Fruit fly (Drosophila melanogaster) whole organism, embryonic: ENCODE measurements around the gene Jarid2.
A peak's percentile ranks its signal among the peaks of the same experiment; 100 is the strongest.

Source experiments
- Aef1 ChIP-seq: fragments of 200-800 bp; sonication (Bioruptor generic); IDR thresholded peaks from 3 replicates; pipeline ENCODE4 v1.3.6; 2022; ENCODE audit warnings: missing biosample characterization, missing genetic modification characterization
- BtbVII ChIP-seq: fragments of 200-800 bp; sonication (Bioruptor generic); optimal IDR thresholded peaks from 3 replicates; lab custom pipeline; 2017; ENCODE audit warnings: missing biosample characterization, mild to moderate bottlenecking, missing genetic modification characterization
- CG10147 ChIP-seq: fragments of 200-800 bp; sonication (Bioruptor generic); optimal IDR thresholded peaks from 2 replicates; lab custom pipeline; 2019; ENCODE audit warnings: missing biosample characterization, mild to moderate bottlenecking, missing genetic modification characterization, moderate library complexity
- CG10654 ChIP-seq: fragments of 200-800 bp; sonication (Bioruptor generic); optimal IDR thresholded peaks from 2 replicates; lab custom pipeline; 2016; ENCODE audit warnings: missing biosample characterization, missing genetic modification characterization
- CG12942 ChIP-seq: fragments of 200-800 bp; sonication (Bioruptor generic); optimal IDR thresholded peaks from 3 replicates; lab custom pipeline; 2016; ENCODE audit warnings: missing biosample characterization, missing genetic modification characterization
- CG13123 ChIP-seq: fragments of 200-800 bp; sonication (Bioruptor generic); optimal IDR thresholded peaks from 2 replicates; lab custom pipeline; 2016; ENCODE audit warnings: missing biosample characterization, missing genetic modification characterization
- CG14710 ChIP-seq: fragments of 200-800 bp; sonication (Bioruptor generic); optimal IDR thresholded peaks from 3 replicates; lab custom pipeline; 2019; ENCODE audit warnings: missing biosample characterization, mild to moderate bottlenecking, missing genetic modification characterization, moderate library complexity
- CG15514 ChIP-seq: fragments of 200-800 bp; sonication (Bioruptor generic); optimal IDR thresholded peaks from 3 replicates; lab custom pipeline; 2017; ENCODE audit warnings: missing biosample characterization, missing genetic modification characterization, mild to moderate bottlenecking, moderate library complexity, missing genetic modification reagents
- CG15601 ChIP-seq: fragments of 200-800 bp; sonication (Bioruptor generic); optimal IDR thresholded peaks from 3 replicates; lab custom pipeline; 2019; ENCODE audit warnings: missing biosample characterization, mild to moderate bottlenecking, missing genetic modification characterization, moderate library complexity
- CG1603 ChIP-seq: fragments of 200-800 bp; sonication (Bioruptor generic); optimal IDR thresholded peaks from 2 replicates; lab custom pipeline; 2019; ENCODE audit warnings: missing biosample characterization, mild to moderate bottlenecking, missing genetic modification characterization, moderate library complexity
- CG16815 ChIP-seq: fragments of 200-800 bp; sonication (Bioruptor generic); optimal IDR thresholded peaks from 3 replicates; lab custom pipeline; 2017; ENCODE audit warnings: missing biosample characterization, mild to moderate bottlenecking, missing genetic modification characterization
- CG17359 ChIP-seq: fragments of 200-800 bp; sonication (Bioruptor generic); optimal IDR thresholded peaks from 3 replicates; lab custom pipeline; 2018; ENCODE audit warnings: missing biosample characterization, mild to moderate bottlenecking, missing genetic modification characterization, moderate library complexity
- CG18619 ChIP-seq: fragments of 200-800 bp; sonication (Bioruptor generic); optimal IDR thresholded peaks from 3 replicates; lab custom pipeline; 2017; ENCODE audit warnings: missing biosample characterization, mild to moderate bottlenecking, missing genetic modification characterization
- CG2202 ChIP-seq: fragments of 200-800 bp; sonication (Bioruptor generic); optimal IDR thresholded peaks from 2 replicates; lab custom pipeline; 2018; ENCODE audit warnings: missing biosample characterization, mild to moderate bottlenecking, missing genetic modification characterization
- CG31388 ChIP-seq: fragments of 200-800 bp; sonication (Bioruptor generic); optimal IDR thresholded peaks from 2 replicates; lab custom pipeline; 2016; ENCODE audit warnings: missing biosample characterization, missing genetic modification characterization
- CG4282 ChIP-seq: fragments of 200-800 bp; sonication (Bioruptor generic); optimal IDR thresholded peaks from 2 replicates; lab custom pipeline; 2016; ENCODE audit warnings: missing biosample characterization, missing genetic modification characterization
- CG4328 ChIP-seq: fragments of 200-800 bp; sonication (Bioruptor generic); optimal IDR thresholded peaks from 3 replicates; lab custom pipeline; 2017; ENCODE audit warnings: missing biosample characterization, missing genetic modification reagents, missing genetic modification characterization
- CG43689 ChIP-seq: fragments of 200-800 bp; sonication (Bioruptor generic); IDR thresholded peaks from 2 replicates; pipeline ENCODE4 v1.3.6; 2022; ENCODE audit warnings: missing biosample characterization, missing genetic modification characterization
- CG7556 ChIP-seq: fragments of 200-800 bp; sonication (Bioruptor generic); optimal IDR thresholded peaks from 2 replicates; lab custom pipeline; 2017; ENCODE audit warnings: missing biosample characterization, mild to moderate bottlenecking, missing genetic modification characterization
- CG8290 ChIP-seq, 3 experiments: fragments of 200-800 bp; sonication (Bioruptor generic); optimal IDR thresholded peaks; 2 replicates each; lab custom pipeline; 2016 to 2019; ENCODE audit warnings: missing biosample characterization in 3 of 3, missing genetic modification characterization in 3 of 3, mild to moderate bottlenecking in 2 of 3, moderate library complexity in 1 of 3
- CG8478 ChIP-seq: fragments of >200 bp; optimal IDR thresholded peaks from 2 replicates; lab custom pipeline; 2018
- CG9609 ChIP-seq: fragments of 200-800 bp; sonication (Bioruptor generic); optimal IDR thresholded peaks from 3 replicates; lab custom pipeline; 2016; ENCODE audit warnings: missing biosample characterization, missing genetic modification characterization
- Dip3 ChIP-seq: fragments of 200-800 bp; sonication (Bioruptor generic); optimal IDR thresholded peaks from 3 replicates; lab custom pipeline; 2016; ENCODE audit warnings: missing biosample characterization, missing genetic modification characterization
- Dll ChIP-seq: fragments of 200-800 bp; sonication (Bioruptor generic); IDR thresholded peaks from 4 replicates; pipeline ENCODE4 v1.3.6; 2022; ENCODE audit warnings: missing biosample characterization, missing genetic modification characterization; ENCODE audit not compliant: partially characterized antibody
- HLH3B ChIP-seq: fragments of 200-800 bp; sonication (Bioruptor generic); IDR thresholded peaks from 2 replicates; pipeline ENCODE4 v1.3.6; 2022; ENCODE audit warnings: missing biosample characterization, missing genetic modification characterization
- Hand ChIP-seq: fragments of 200-800 bp; sonication (Bioruptor generic); optimal IDR thresholded peaks from 2 replicates; lab custom pipeline; 2017; ENCODE audit warnings: mild to moderate bottlenecking, missing biosample characterization, missing genetic modification reagents, missing genetic modification characterization
- Hr51 ChIP-seq, 2 experiments: fragments of 200-800 bp; sonication (Bioruptor generic); optimal IDR thresholded peaks; 2 replicates in 1 of 2; 3 replicates in 1 of 2; lab custom pipeline; 2016 to 2018; ENCODE audit warnings: missing biosample characterization in 2 of 2, missing genetic modification characterization in 2 of 2, mild to moderate bottlenecking in 1 of 2, moderate library complexity in 1 of 2
- Mrtf ChIP-seq: fragments of 200-800 bp; sonication (Bioruptor generic); IDR thresholded peaks from 3 replicates; pipeline ENCODE4 v1.3.6; 2022; ENCODE audit warnings: missing biosample characterization, missing genetic modification characterization
- NC2β ChIP-seq: fragments of 200-800 bp; sonication (Bioruptor generic); optimal IDR thresholded peaks from 2 replicates; lab custom pipeline; 2016; ENCODE audit warnings: missing biosample characterization, missing genetic modification characterization
- Oli ChIP-seq: fragments of 200-800 bp; sonication (Bioruptor generic); optimal IDR thresholded peaks from 2 replicates; lab custom pipeline; 2018; ENCODE audit warnings: missing biosample characterization, mild to moderate bottlenecking, missing genetic modification characterization, moderate library complexity
- Ptx1 ChIP-seq: fragments of 200-800 bp; sonication (Bioruptor generic); IDR thresholded peaks from 2 replicates; pipeline ENCODE4 v1.3.6; 2022; ENCODE audit warnings: missing biosample characterization, missing genetic modification characterization
- Side ChIP-seq: fragments of 200-800 bp; sonication (Bioruptor generic); optimal IDR thresholded peaks from 2 replicates; lab custom pipeline; 2016; ENCODE audit warnings: missing biosample characterization, missing genetic modification characterization
- cg ChIP-seq: fragments of 200-800 bp; sonication (Bioruptor generic); optimal IDR thresholded peaks from 3 replicates; lab custom pipeline; 2019; ENCODE audit warnings: missing biosample characterization, mild to moderate bottlenecking, missing genetic modification characterization, moderate library complexity
- chif ChIP-seq, 2 experiments: fragments of 200-800 bp; sonication (Bioruptor generic); optimal IDR thresholded peaks; 3 replicates each; lab custom pipeline; 2016; ENCODE audit warnings: missing biosample characterization in 2 of 2, missing genetic modification characterization in 2 of 2
- ci ChIP-seq: fragments of 200-800 bp; sonication (Bioruptor generic); IDR thresholded peaks from 3 replicates; pipeline ENCODE4 v1.3.6; 2022; ENCODE audit warnings: missing biosample characterization, missing genetic modification characterization
- crc ChIP-seq: fragments of 200-800 bp; sonication (Bioruptor generic); optimal IDR thresholded peaks from 2 replicates; lab custom pipeline; 2016; ENCODE audit warnings: missing biosample characterization, missing genetic modification characterization
- crol ChIP-seq: fragments of 200-800 bp; sonication (Bioruptor generic); IDR thresholded peaks from 2 replicates; pipeline ENCODE4 v1.3.6; 2022; ENCODE audit warnings: missing biosample characterization, missing genetic modification characterization
- crp ChIP-seq, 2 experiments: fragments of 200-800 bp; sonication (Bioruptor generic); optimal IDR thresholded peaks; 2 replicates in 1 of 2; 3 replicates in 1 of 2; lab custom pipeline; 2017; ENCODE audit warnings: missing biosample characterization in 2 of 2, missing genetic modification characterization in 2 of 2, mild to moderate bottlenecking in 1 of 2, moderate library complexity in 1 of 2
- da ChIP-seq: fragments of 200-800 bp; sonication (Bioruptor generic); optimal IDR thresholded peaks from 2 replicates; lab custom pipeline; 2016; ENCODE audit warnings: missing biosample characterization, missing genetic modification characterization
- fd64A ChIP-seq: fragments of 200-800 bp; sonication (Bioruptor generic); optimal IDR thresholded peaks from 3 replicates; lab custom pipeline; 2018; ENCODE audit warnings: missing biosample characterization, mild to moderate bottlenecking, missing genetic modification characterization
- jumu ChIP-seq: fragments of 200-800 bp; sonication (Bioruptor generic); optimal IDR thresholded peaks from 3 replicates; lab custom pipeline; 2016; ENCODE audit warnings: missing biosample characterization, missing genetic modification characterization
- lmd ChIP-seq: fragments of 200-800 bp; sonication (Bioruptor generic); IDR thresholded peaks from 2 replicates; pipeline ENCODE4 v1.3.6; 2022; ENCODE audit warnings: missing biosample characterization, missing genetic modification characterization
- lov ChIP-seq, 2 experiments: fragments of 200-800 bp in 1 of 2; fragments of >200 bp in 1 of 2; sonication (Bioruptor generic) in 1 of 2; IDR thresholded peaks in 1 of 2; optimal IDR thresholded peaks in 1 of 2; 2 replicates in 1 of 2; 3 replicates in 1 of 2; pipeline versions ENCODE4 v1.3.6 to Lab custom; 2017 to 2022; ENCODE audit warnings: missing biosample characterization in 1 of 2, missing genetic modification characterization in 1 of 2
- trh ChIP-seq: fragments of 200-800 bp; sonication (Bioruptor generic); optimal IDR thresholded peaks from 2 replicates; lab custom pipeline; 2016; ENCODE audit warnings: missing biosample characterization, missing genetic modification characterization
- unc-4 ChIP-seq: fragments of 200-800 bp; sonication (Bioruptor generic); IDR thresholded peaks from 2 replicates; pipeline ENCODE4 v1.3.6; 2022; ENCODE audit warnings: missing biosample characterization, missing genetic modification characterization; ENCODE audit not compliant: partially characterized antibody
- unpg ChIP-seq: fragments of 200-800 bp; sonication (Bioruptor generic); optimal IDR thresholded peaks from 3 replicates; lab custom pipeline; 2018; ENCODE audit warnings: missing biosample characterization, mild to moderate bottlenecking, missing genetic modification characterization, moderate library complexity
- wek ChIP-seq: fragments of 200-800 bp; sonication (Bioruptor generic); optimal IDR thresholded peaks from 3 replicates; lab custom pipeline; 2018; ENCODE audit warnings: missing biosample characterization, mild to moderate bottlenecking, missing genetic modification characterization, moderate library complexity
- zen ChIP-seq: fragments of 200-800 bp; sonication (Bioruptor generic); optimal IDR thresholded peaks from 3 replicates; lab custom pipeline; 2018; ENCODE audit warnings: missing biosample characterization, mild to moderate bottlenecking, missing genetic modification characterization, moderate library complexity

The Jarid2 gene

dm6 chr3L:9441907-9442479 lies 34.8 kb upstream of the Jarid2 start, which contains the start of the genes Bet3 and Nf-YA (continued):
- TF ChIP-seq chif (GFP tag; optimal IDR thresholded peaks at IDR 0.05; lab: Kevin White, UChicago): peak; percentile 10 to 57
- TF ChIP-seq fd64A (GFP tag; lab: Kevin White, UChicago): no peak
- TF ChIP-seq crc (GFP tag; lab: Kevin White, UChicago): peak; percentile 27
- peak; percentile 39 for TF ChIP-seq CG31388 (GFP tag; lab: Kevin White, UChicago)
- peak; percentile 54 for TF ChIP-seq lmd (GFP tag; lab: Robert Waterston, UW)
- TF ChIP-seq CG13123: no peak
- no peak for TF ChIP-seq Hand (GFP tag; lab: Kevin White, UChicago)
- peak; percentile 50; the same call in 1 of the 3 replicates for TF ChIP-seq Aef1 (GFP tag; lab: Robert Waterston, UW)
- TF ChIP-seq CG14710 (tag; lab: Kevin White, UChicago): peak; percentile 70
- TF ChIP-seq jumu (GFP tag; lab: Kevin White, UChicago): peak; percentile 55
- TF ChIP-seq Ptx1 (GFP tag; lab: Robert Waterston, UW): peak; percentile 53; the same call in 1 of the 2 replicates
- peak; percentile 55 for TF ChIP-seq CG9609
- TF ChIP-seq unpg (GFP tag; lab: Kevin White, UChicago): no peak
- peak; percentile 34 for TF ChIP-seq CG18619 (GFP tag; lab: Kevin White, UChicago)
- peak; percentile 16 to 57 for TF ChIP-seq Hr51 (GFP tag; optimal IDR thresholded peaks at IDR 0.05; lab: Kevin White, UChicago)
- TF ChIP-seq HLH3B: no peak; the same call in 1 of the 2 replicates
- TF ChIP-seq Side (GFP tag; lab: Kevin White, UChicago): peak; percentile 8
- TF ChIP-seq da (GFP tag; lab: Kevin White, UChicago): peak; percentile 0
- TF ChIP-seq CG12942 (GFP tag; lab: Kevin White, UChicago): peak; percentile 13
- no peak for TF ChIP-seq CG8478 (lab: Kevin White, UChicago)
- peak; percentile 82 for TF ChIP-seq CG15514
- no peak for TF ChIP-seq wek (GFP tag; lab: Kevin White, UChicago)
- TF ChIP-seq NC2β (GFP tag; lab: Kevin White, UChicago): peak; percentile 25
- TF ChIP-seq CG4282 (GFP tag; lab: Kevin White, UChicago): peak; percentile 30
- no peak for TF ChIP-seq CG7556 (GFP tag; lab: Kevin White, UChicago)
- TF ChIP-seq BtbVII (GFP tag; lab: Kevin White, UChicago): no peak
- TF ChIP-seq crol (GFP tag; lab: Robert Waterston, UW): no peak
- peak; percentile 79 for TF ChIP-seq CG1603
- TF ChIP-seq zen (tag; lab: Kevin White, UChicago): peak; percentile 31
- peak; percentile 9 for TF ChIP-seq CG17359 (tag; lab: Kevin White, UChicago)
- TF ChIP-seq lov (optimal IDR thresholded peaks at IDR 0.05; lab: Kevin White, UChicago): no peak
- 0 out of 3 replicates have a peak, but pooled peaks have one; percentile 24 for TF ChIP-seq lov (GFP tag; IDR thresholded peaks at IDR 0.05; lab: Robert Waterston, UW)
- no peak; the same call in 1 of the 3 replicates for TF ChIP-seq ci (GFP tag; lab: Robert Waterston, UW)
- peak; percentile 6 for TF ChIP-seq cg (GFP tag; lab: Kevin White, UChicago)
- peak in 1 of 2 experiments; percentile 7 for TF ChIP-seq crp (GFP tag; optimal IDR thresholded peaks at IDR 0.05; lab: Kevin White, UChicago)
- TF ChIP-seq Dll: peak; percentile 90
- TF ChIP-seq Oli (tag; lab: Kevin White, UChicago): no peak
- TF ChIP-seq CG16815: no peak
- TF ChIP-seq CG4328 (GFP tag; lab: Kevin White, UChicago): no peak
- no peak for TF ChIP-seq CG10147 (GFP tag; lab: Kevin White, UChicago)
- TF ChIP-seq CG15601: peak; percentile 10
- no peak for TF ChIP-seq trh (GFP tag; lab: Kevin White, UChicago)
- TF ChIP-seq CG8290 (GFP tag; optimal IDR thresholded peaks at IDR 0.05; lab: Kevin White, UChicago): peak; percentile 80
- peak in 1 of 2 experiments; percentile 73 for TF ChIP-seq CG8290 (tag; optimal IDR thresholded peaks at IDR 0.05; lab: Kevin White, UChicago)
- no peak for TF ChIP-seq CG2202 (tag; lab: Kevin White, UChicago)
- peak; percentile 50 for TF ChIP-seq CG10654
- peak; percentile 86 for TF ChIP-seq unc-4 (GFP tag; lab: Robert Waterston, UW)
- no peak for TF ChIP-seq CG43689 (GFP tag; lab: Robert Waterston, UW)
- TF ChIP-seq Dip3 (GFP tag; lab: Kevin White, UChicago): peak; percentile 60
- TF ChIP-seq Mrtf (GFP tag; lab: Robert Waterston, UW): peak; percentile 8; the same call in 2 of the 3 replicates
